Worm (Caenorhabditis elegans) whole organism, L2 larva: ENCODE measurements around the gene rps-24.
A peak's percentile ranks its signal among the peaks of the same experiment; 100 is the strongest.

Experiments
- Y55F3AM.14 ChIP-seq: fragments of 200-800 bp; sonication (Bioruptor generic); optimal IDR thresholded peaks from 2 replicates; lab custom pipeline; 2018; ENCODE audit warnings: mild to moderate bottlenecking, missing genetic modification characterization, missing compliant biosample characterization
- blmp-1 ChIP-seq: sonication (generic microtip); optimal IDR thresholded peaks from 2 replicates; lab custom pipeline; 2017; ENCODE audit warnings: missing genetic modification characterization, mild to moderate bottlenecking, missing compliant biosample characterization, antibody characterized with exemption, moderate library complexity; ENCODE audit not compliant: insufficient read depth
- ceh-16 ChIP-seq: fragments of 150-350 bp; optimal IDR thresholded peaks from 2 replicates; lab custom pipeline; 2014; ENCODE audit warnings: missing biosample characterization, missing genetic modification characterization
- fos-1 ChIP-seq: fragments of 150-350 bp; optimal IDR thresholded peaks from 2 replicates; lab custom pipeline; 2014; ENCODE audit warnings: missing biosample characterization, missing genetic modification characterization
- sma-3 ChIP-seq: sonication (generic microtip); optimal IDR thresholded peaks from 2 replicates; lab custom pipeline; 2016; ENCODE audit warnings: missing genetic modification reagents, missing genetic modification characterization, missing compliant biosample characterization

Gene rps-24

ce11 chrIV:428869-429268 is 43.2 kb downstream of the rps-24 start, which contains the start of gene Y66H1A.5:
Gene Y66H1A.5, minus strand, starts transcription at chrIV:429133.
- TF ChIP-seq blmp-1 (tag; lab: Kevin White, UChicago) = no peak
- no peak for TF ChIP-seq sma-3 (GFP tag; lab: Kevin White, UChicago)
- peak; percentile 57 for TF ChIP-seq fos-1
- no peak for TF ChIP-seq ceh-16 (tag; lab: Kevin White, UChicago)
- TF ChIP-seq Y55F3AM.14 (GFP tag; lab: Kevin White, UChicago) = no peak
- TF ChIP-seq, all 48 proteins: peak for 1
